Fruit fly (Drosophila melanogaster) whole organism, prepupa: ENCODE measurements around the gene CG34297.

Experiments used
- Blimp-1 ChIP-seq: fragments of 200-800 bp; sonication (Bioruptor generic); optimal IDR thresholded peaks from 3 replicates; lab custom pipeline; 2017; ENCODE audit warnings: missing biosample characterization, missing genetic modification characterization, mild to moderate bottlenecking, moderate library complexity, missing genetic modification reagents
- CG6163 ChIP-seq: fragments of 200-800 bp; sonication (Bioruptor generic); IDR thresholded peaks from 3 replicates; pipeline ENCODE4 v1.3.6; 2022; ENCODE audit warnings: missing biosample characterization, missing genetic modification characterization
- CG6854 ChIP-seq: fragments of 200-800 bp; sonication (Bioruptor generic); optimal IDR thresholded peaks from 2 replicates; lab custom pipeline; 2017; ENCODE audit warnings: missing biosample characterization, mild to moderate bottlenecking, missing genetic modification characterization
- Hr39 ChIP-seq: fragments of 200-800 bp; sonication (Bioruptor generic); optimal IDR thresholded peaks from 2 replicates; lab custom pipeline; 2016; ENCODE audit warnings: missing biosample characterization, missing genetic modification characterization
- Lpt ChIP-seq: fragments of 200-800 bp; sonication (Bioruptor generic); optimal IDR thresholded peaks from 3 replicates; lab custom pipeline; 2016; ENCODE audit warnings: missing biosample characterization, missing genetic modification characterization
- net ChIP-seq: fragments of 200-800 bp; sonication (Bioruptor generic); optimal IDR thresholded peaks from 3 replicates; lab custom pipeline; 2016; ENCODE audit warnings: missing biosample characterization, missing genetic modification characterization

- peak; percentile 76 for TF ChIP-seq Hr39
- TF ChIP-seq net (GFP tag; lab: Kevin White, UChicago): peak; percentile 66
- TF ChIP-seq CG6163 (GFP tag; lab: Robert Waterston, UW): peak; percentile 39; the same call in 1 of the 3 replicates
- no peak for TF ChIP-seq Lpt (GFP tag; lab: Kevin White, UChicago)
- TF ChIP-seq Blimp-1 (GFP tag; lab: Kevin White, UChicago): peak; percentile 72
- TF ChIP-seq CG6854 (GFP tag; lab: Kevin White, UChicago): peak; percentile 42
Observed at dm6 chr3R:6762794-6763407, 15.1 kb upstream of the CG34297 start.
